Worm (Caenorhabditis elegans): ENCODE data around the gene T01E8.8.

Gene T01E8.8

ce11 chrII:10284991-10285390 lies 53.9 kb downstream of the T01E8.8 start:
- TF ChIP-seq tbx-37 (GFP tag; conservative IDR thresholded peaks at IDR 0.05), result no peak
- TF ChIP-seq tra-4 (tag; optimal IDR thresholded peaks at IDR 0.05), result no peak
- no peak for TF ChIP-seq hmg-4 (GFP tag; optimal IDR thresholded peaks at IDR 0.05)
- no peak for TF ChIP-seq ceh-13 (GFP tag; optimal IDR thresholded peaks at IDR 0.05)
- TF ChIP-seq aly-1 (tag; optimal IDR thresholded peaks at IDR 0.05), result no peak
- TF ChIP-seq ceh-36 (tag; optimal IDR thresholded peaks at IDR 0.05), result no peak
- no peak for TF ChIP-seq hmbx-1 (tag; optimal IDR thresholded peaks at IDR 0.05)

Data from whole organism, early embryonic.